Worm (Caenorhabditis elegans) whole organism, L4 larva: ENCODE measurements around the gene F46B3.14.

ENCODE experiments used
- D1046.2 ChIP-seq: fragments of 200-800 bp; sonication (Bioruptor generic); IDR thresholded peaks from 2 replicates; pipeline ENCODE4 v1.3.6; 2022; ENCODE audit warnings: missing genetic modification characterization, missing compliant biosample characterization
- F10B5.3 ChIP-seq: sonication (generic microtip); optimal IDR thresholded peaks from 2 replicates; lab custom pipeline; 2016; ENCODE audit warnings: mild to moderate bottlenecking, missing genetic modification characterization, missing compliant biosample characterization
- F49E8.2 ChIP-seq: sonication (generic microtip); optimal IDR thresholded peaks from 2 replicates; lab custom pipeline; 2016; ENCODE audit warnings: missing compliant biosample characterization, mild to moderate bottlenecking, missing genetic modification characterization, borderline replicate concordance
- R02D3.7 ChIP-seq: fragments of 150-350 bp; sonication (generic microtip); optimal IDR thresholded peaks from 3 replicates; lab custom pipeline; 2014; ENCODE audit warnings: missing biosample characterization, missing genetic modification characterization
- aha-1 ChIP-seq: fragments of 150-350 bp; peaks from one replicate; lab custom pipeline; 2014; ENCODE audit warnings: missing biosample characterization, missing genetic modification characterization
- ama-1 ChIP-seq: fragments of 150-350 bp; optimal IDR thresholded peaks from 2 replicates; lab custom pipeline; 2014; ENCODE audit warnings: inconsistent platforms, mixed read lengths
- arid-1 ChIP-seq: fragments of 200-800 bp; sonication (Bioruptor generic); conservative IDR thresholded peaks from 2 replicates; pipeline ENCODE4 v1.3.6; 2022; ENCODE audit warnings: missing genetic modification reagents, missing genetic modification characterization, missing compliant biosample characterization
- daf-19 ChIP-seq: fragments of 200-800 bp; sonication (Bioruptor generic); conservative IDR thresholded peaks from 2 replicates; pipeline ENCODE4 v1.3.6; 2022; ENCODE audit warnings: missing genetic modification characterization, missing compliant biosample characterization
- dmd-6 ChIP-seq: fragments of 200-800 bp; sonication (Bioruptor generic); IDR thresholded peaks from 2 replicates; pipeline ENCODE4 v1.3.6; 2022; ENCODE audit warnings: missing genetic modification reagents, missing genetic modification characterization, missing compliant biosample characterization
- dmd-8 ChIP-seq: fragments of 200-800 bp; sonication (Bioruptor generic); IDR thresholded peaks from 2 replicates; pipeline ENCODE4 v1.3.6; 2022; ENCODE audit warnings: missing genetic modification characterization, missing compliant biosample characterization
- egl-27 ChIP-seq: sonication (generic microtip); optimal IDR thresholded peaks from 3 replicates; lab custom pipeline; 2017; ENCODE audit warnings: missing biosample characterization, missing genetic modification reagents, missing genetic modification characterization
- fos-1 ChIP-seq: fragments of 150-350 bp; optimal IDR thresholded peaks from 2 replicates; lab custom pipeline; 2014; ENCODE audit warnings: missing biosample characterization, missing genetic modification characterization
- hlh-11 ChIP-seq: fragments of 200-800 bp; sonication (Bioruptor generic); optimal IDR thresholded peaks from 2 replicates; lab custom pipeline; 2018; ENCODE audit warnings: mild to moderate bottlenecking, missing genetic modification characterization, missing compliant biosample characterization
- lim-7 ChIP-seq: fragments of 200-800 bp; sonication (Bioruptor generic); IDR thresholded peaks from 2 replicates; pipeline ENCODE4 v1.3.6; 2022; ENCODE audit warnings: missing genetic modification characterization, missing compliant biosample characterization
- lsy-2 ChIP-seq, 2 experiments: fragments of 150-350 bp in 1 of 2; sonication (generic microtip) in 1 of 2; optimal IDR thresholded peaks; 2 replicates each; lab custom pipeline; 2014 to 2017; ENCODE audit warnings: missing biosample characterization in 2 of 2, missing genetic modification characterization in 2 of 2
- madf-9 ChIP-seq: fragments of 200-800 bp; sonication (Bioruptor generic); conservative IDR thresholded peaks from 2 replicates; pipeline ENCODE4 v1.3.6; 2022; ENCODE audit warnings: missing genetic modification reagents, missing genetic modification characterization, missing compliant biosample characterization
- mdl-1 ChIP-seq, 2 experiments: fragments of 150-350 bp in 1 of 2; sonication (generic microtip) in 1 of 2; optimal IDR thresholded peaks; 2 replicates each; lab custom pipeline; 2014 to 2017; ENCODE audit warnings: missing biosample characterization in 2 of 2, missing genetic modification characterization in 2 of 2
- mxl-3 ChIP-seq: fragments of 200-800 bp; sonication (Bioruptor generic); optimal IDR thresholded peaks from 2 replicates; lab custom pipeline; 2018; ENCODE audit warnings: mild to moderate bottlenecking, missing genetic modification characterization, missing compliant biosample characterization
- nhr-10 ChIP-seq: fragments of 150-350 bp; optimal IDR thresholded peaks from 2 replicates; lab custom pipeline; 2014; ENCODE audit warnings: missing biosample characterization, missing genetic modification characterization
- nhr-11 ChIP-seq: fragments of 150-350 bp; optimal IDR thresholded peaks from 2 replicates; lab custom pipeline; 2014; ENCODE audit warnings: missing biosample characterization, missing genetic modification characterization
- nhr-41 ChIP-seq: fragments of 200-800 bp; sonication (Bioruptor generic); IDR thresholded peaks from 2 replicates; pipeline ENCODE4 v1.3.6; 2022; ENCODE audit warnings: missing genetic modification reagents, missing genetic modification characterization, missing compliant biosample characterization
- nhr-6 ChIP-seq: fragments of 150-350 bp; optimal IDR thresholded peaks from 2 replicates; lab custom pipeline; 2014; ENCODE audit warnings: missing biosample characterization, missing genetic modification characterization
- pha-4 ChIP-seq, 2 experiments: fragments of 150-350 bp in 1 of 2; fragments of 200-800 bp in 1 of 2; sonication (Bioruptor generic) in 1 of 2; IDR thresholded peaks in 1 of 2; optimal IDR thresholded peaks in 1 of 2; 2 replicates each; pipeline versions ENCODE4 v1.3.6 to Lab custom; 2014 to 2022; ENCODE audit warnings: missing genetic modification characterization in 2 of 2, missing genetic modification reagents in 2 of 2, missing biosample characterization in 1 of 2, missing compliant biosample characterization in 1 of 2
- rbr-2 ChIP-seq: sonication (generic microtip); optimal IDR thresholded peaks from 2 replicates; lab custom pipeline; 2016; ENCODE audit warnings: missing genotype, missing genetic modification characterization, missing compliant biosample characterization
- sdz-12 ChIP-seq: fragments of 200-800 bp; sonication (Bioruptor generic); optimal IDR thresholded peaks from 2 replicates; lab custom pipeline; 2018; ENCODE audit warnings: mild to moderate bottlenecking, missing genetic modification characterization, missing compliant biosample characterization
- set-16 ChIP-seq: fragments of 200-800 bp; sonication (Bioruptor generic); IDR thresholded peaks from 2 replicates; pipeline ENCODE4 v1.3.6; 2022; ENCODE audit warnings: missing genetic modification reagents, missing genetic modification characterization, missing compliant biosample characterization
- snpc-4 ChIP-seq: fragments of 150-350 bp; optimal IDR thresholded peaks from 2 replicates; lab custom pipeline; 2014; ENCODE audit warnings: missing biosample characterization, missing genetic modification characterization
- unc-62 ChIP-seq, 3 experiments: fragments of 150-350 bp in 1 of 3; sonication (generic microtip); optimal IDR thresholded peaks in 2 of 3; peaks in 1 of 3; 1 replicate in 1 of 3; 2 replicates in 2 of 3; lab custom pipeline; 2014 to 2017; ENCODE audit warnings: missing biosample characterization in 3 of 3, missing genetic modification characterization in 3 of 3, missing genetic modification reagents in 3 of 3, missing genotype in 1 of 3
- vab-7 ChIP-seq: fragments of 200-800 bp; sonication (Bioruptor generic); IDR thresholded peaks from 2 replicates; pipeline ENCODE4 v1.3.6; 2022; ENCODE audit warnings: missing genetic modification reagents, missing genetic modification characterization, missing compliant biosample characterization
- zip-2 ChIP-seq: fragments of 150-350 bp; optimal IDR thresholded peaks from 2 replicates; lab custom pipeline; 2014; ENCODE audit warnings: missing biosample characterization, missing genetic modification characterization
- ztf-7 ChIP-seq: fragments of 150-350 bp; optimal IDR thresholded peaks from 2 replicates; lab custom pipeline; 2014; ENCODE audit warnings: missing biosample characterization, missing genetic modification characterization

F46B3.14 gene

DNA sequence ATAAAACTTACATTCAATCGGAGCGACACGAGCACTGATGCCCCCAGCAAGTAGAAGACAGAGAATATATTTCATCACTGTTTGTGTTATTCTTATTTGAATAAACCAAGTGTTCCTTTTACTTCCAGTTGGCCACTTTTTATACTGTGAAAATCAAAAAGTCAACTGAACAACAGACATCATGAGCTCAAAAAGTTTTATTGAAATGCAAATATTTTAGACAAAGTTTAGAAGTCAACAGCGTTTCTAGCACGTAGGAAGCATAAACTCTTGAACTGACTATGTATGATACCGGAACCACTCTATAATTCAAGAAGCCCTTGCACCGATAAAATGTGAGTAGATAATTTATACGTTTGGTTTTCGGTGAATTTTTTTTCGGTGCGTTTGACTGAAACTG, at the start of gene F46B3.14:
Gene F46B3.14, minus strand, starts transcription at position 101 of the 400 bp plus-strand sequence.
- TF ChIP-seq nhr-41 (GFP tag; lab: Robert Waterston, UW) (no peak), lim-7 (GFP tag; lab: Robert Waterston, UW) (no peak), arid-1 (GFP tag; lab: Robert Waterston, UW) (no peak), daf-19 (GFP tag; lab: Robert Waterston, UW) (no peak), pha-4 (GFP tag; IDR thresholded peaks at IDR 0.05; lab: Robert Waterston, UW) (no peak), pha-4 (tag; optimal IDR thresholded peaks at IDR 0.05; lab: Kevin White, UChicago) (no peak), nhr-6 (tag; lab: Kevin White, UChicago) (no peak), zip-2 (tag; lab: Kevin White, UChicago) (no peak), F49E8.2 (tag; lab: Kevin White, UChicago) (no peak), R02D3.7 (no peak), dmd-8 (GFP tag; lab: Robert Waterston, UW) (no peak), rbr-2 (tag; lab: Kevin White, UChicago) (no peak)

ce11 chrV:20680189-20680588, 49.0 kb upstream of the F46B3.14 start:
- TF ChIP-seq unc-62 (GFP tag; optimal IDR thresholded peaks at IDR 0.05 in 1 of 2; lab: Kevin White, UChicago) (peak in 1 of 2 experiments; percentile 92), unc-62 (tag; optimal IDR thresholded peaks at IDR 0.05; lab: Kevin White, UChicago) (no peak), D1046.2 (GFP tag; lab: Robert Waterston, UW) (no peak), ama-1 (no peak)
- TF ChIP-seq, all 104 proteins: peak for 1

ce11 chrV:20670625-20671024, 39.5 kb upstream of the F46B3.14 start:
- TF ChIP-seq madf-9 (GFP tag; lab: Robert Waterston, UW): 0 out of 2 replicates have a peak, but pooled peaks have one; percentile 9
- TF ChIP-seq ztf-7 (tag; lab: Kevin White, UChicago): no peak
- no peak for TF ChIP-seq sdz-12 (GFP tag; lab: Kevin White, UChicago)
- TF ChIP-seq nhr-10 (tag; lab: Kevin White, UChicago): no peak
- TF ChIP-seq set-16 (GFP tag; lab: Robert Waterston, UW): peak; percentile 29; the same call in 1 of the 2 replicates
- no peak for TF ChIP-seq dmd-8 (GFP tag; lab: Robert Waterston, UW)
- no peak for TF ChIP-seq snpc-4 (tag; lab: Kevin White, UChicago)
- no peak for TF ChIP-seq ama-1
- no peak for TF ChIP-seq F10B5.3
- TF ChIP-seq fos-1 (tag; lab: Kevin White, UChicago): no peak
- peak; percentile 36; the same call in 1 of the 2 replicates for TF ChIP-seq lim-7 (GFP tag; lab: Robert Waterston, UW)
- TF ChIP-seq arid-1 (GFP tag; lab: Robert Waterston, UW): no peak
- TF ChIP-seq mxl-3 (GFP tag; lab: Kevin White, UChicago): no peak
- no peak for TF ChIP-seq dmd-6 (GFP tag; lab: Robert Waterston, UW)
- no peak for TF ChIP-seq egl-27 (tag; lab: Kevin White, UChicago)

DNA sequence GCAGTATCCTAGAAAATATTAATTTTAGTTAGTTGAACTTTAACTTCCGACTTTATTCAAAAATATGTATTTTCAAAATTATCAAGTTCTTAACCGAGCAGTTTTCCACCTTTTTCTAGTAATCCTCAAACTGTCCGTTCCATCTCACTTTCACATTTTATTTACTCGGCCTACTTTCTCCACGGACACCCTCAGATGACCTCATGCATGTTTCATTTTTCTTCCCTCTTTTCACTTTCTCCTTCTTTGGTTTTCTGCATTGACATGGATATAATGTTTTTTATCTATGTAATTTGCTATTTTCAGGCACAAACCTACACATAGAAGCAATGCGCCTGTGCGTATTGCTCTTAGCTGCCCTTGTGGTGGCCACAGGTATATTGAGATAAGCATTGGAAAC, 35.8 kb upstream of the F46B3.14 start, which contains the start of gene mlt-11:
Gene mlt-11, plus strand, starts transcription at position 301 of the 400 bp plus-strand sequence.
- TF ChIP-seq dmd-8 (GFP tag; lab: Robert Waterston, UW) (no peak), aha-1 (peak; percentile 33)

DNA sequence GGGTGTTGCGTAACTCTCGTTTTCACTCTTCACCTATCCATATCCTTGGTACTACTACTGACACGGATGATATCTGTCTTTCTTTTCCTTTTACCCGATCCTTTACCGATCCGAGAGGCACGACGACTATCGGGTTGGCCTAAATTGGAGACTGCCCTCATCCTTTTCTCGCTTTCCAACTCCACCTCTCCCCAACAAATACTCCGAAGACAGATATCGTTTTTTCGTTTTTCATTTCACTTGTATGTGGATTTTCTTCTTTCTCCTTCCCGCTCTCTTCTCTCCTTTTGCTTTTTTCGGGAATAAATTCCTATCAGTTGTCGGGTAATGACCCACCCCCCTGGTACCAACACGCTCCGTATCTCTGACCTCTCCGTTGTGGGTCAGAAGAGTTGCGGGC, 33.8 kb upstream of the F46B3.14 start:
- TF ChIP-seq nhr-11 (no peak), mdl-1 (tag; optimal IDR thresholded peaks at IDR 0.05; lab: Kevin White, UChicago) (no peak), madf-9 (GFP tag; lab: Robert Waterston, UW) (no peak), hlh-11 (tag; lab: Kevin White, UChicago) (peak; percentile 5), vab-7 (GFP tag; lab: Robert Waterston, UW) (no peak), lsy-2 (tag; optimal IDR thresholded peaks at IDR 0.05; lab: Kevin White, UChicago) (no peak), aha-1 (peak; percentile 40)
